Fruit fly (Drosophila melanogaster) whole organism, embryonic: ENCODE results near the gene JMJD5.

Experiments used
- Atf-2 ChIP-seq: fragments of 200-800 bp; sonication (Bioruptor generic); optimal IDR thresholded peaks from 2 replicates; lab custom pipeline; 2016; ENCODE audit warnings: missing biosample characterization, missing genetic modification characterization
- CG11696 ChIP-seq: fragments of 200-800 bp; sonication (Bioruptor generic); IDR thresholded peaks from 2 replicates; pipeline ENCODE4 v1.3.6; 2022; ENCODE audit warnings: missing biosample characterization, missing genetic modification characterization
- CG11723 ChIP-seq: fragments of 200-800 bp; sonication (Bioruptor generic); optimal IDR thresholded peaks from 2 replicates; lab custom pipeline; 2017; ENCODE audit warnings: missing biosample characterization, mild to moderate bottlenecking, missing genetic modification characterization
- CG17359 ChIP-seq: fragments of 200-800 bp; sonication (Bioruptor generic); optimal IDR thresholded peaks from 3 replicates; lab custom pipeline; 2018; ENCODE audit warnings: missing biosample characterization, mild to moderate bottlenecking, missing genetic modification characterization, moderate library complexity
- CG17361 ChIP-seq: fragments of 200-800 bp; sonication (Bioruptor generic); IDR thresholded peaks from 3 replicates; pipeline ENCODE4 v1.3.6; 2022; ENCODE audit warnings: missing biosample characterization, missing genetic modification characterization
- CG34224 ChIP-seq: fragments of 200-800 bp; sonication (Bioruptor generic); IDR thresholded peaks from 3 replicates; pipeline ENCODE4 v1.3.6; 2022; ENCODE audit warnings: missing biosample characterization, missing genetic modification characterization; ENCODE audit not compliant: partially characterized antibody
- CG4730 ChIP-seq: fragments of 200-800 bp; sonication (Bioruptor generic); IDR thresholded peaks from 2 replicates; pipeline ENCODE4 v1.3.6; 2022; ENCODE audit warnings: missing biosample characterization, missing genetic modification characterization
- Optix ChIP-seq: fragments of 200-800 bp; sonication (Bioruptor generic); IDR thresholded peaks from 3 replicates; pipeline ENCODE4 v1.3.6; 2022; ENCODE audit warnings: missing biosample characterization, missing genetic modification characterization
- chif ChIP-seq, 2 experiments: fragments of 200-800 bp; sonication (Bioruptor generic); optimal IDR thresholded peaks; 3 replicates each; lab custom pipeline; 2016; ENCODE audit warnings: missing biosample characterization in 2 of 2, missing genetic modification characterization in 2 of 2
- dimm ChIP-seq: fragments of 200-800 bp; sonication (Bioruptor generic); IDR thresholded peaks from 2 replicates; pipeline ENCODE4 v1.3.6; 2022; ENCODE audit warnings: missing biosample characterization, missing genetic modification characterization
- grn ChIP-seq: fragments of 200-800 bp; sonication (Bioruptor generic); optimal IDR thresholded peaks from 3 replicates; lab custom pipeline; 2017; ENCODE audit warnings: missing biosample characterization, missing genetic modification characterization
- psq ChIP-seq: fragments of 200-800 bp; sonication (Bioruptor generic); optimal IDR thresholded peaks from 2 replicates; lab custom pipeline; 2017; ENCODE audit warnings: missing biosample characterization, missing genetic modification characterization
- ssp ChIP-seq: fragments of 200-800 bp; sonication (Bioruptor generic); IDR thresholded peaks from 2 replicates; pipeline ENCODE4 v1.3.6; 2022; ENCODE audit warnings: missing biosample characterization, missing genetic modification characterization

JMJD5 gene

dm6 chr3L:791251-791991 lies 49.7 kb downstream of the JMJD5 start (continued):
- TF ChIP-seq CG11723 (GFP tag; lab: Kevin White, UChicago) (peak; percentile 54), psq (no peak), Atf-2 (GFP tag; lab: Kevin White, UChicago) (peak; percentile 16), CG17359 (tag; lab: Kevin White, UChicago) (peak; percentile 70), dimm (GFP tag; lab: Robert Waterston, UW) (no peak), ssp (GFP tag; lab: Robert Waterston, UW) (0 out of 2 replicates have a peak, but pooled peaks have one; percentile 19), grn (GFP tag; lab: Kevin White, UChicago) (no peak), Optix (GFP tag; lab: Robert Waterston, UW) (peak; percentile 57; the same call in 2 of the 3 replicates), CG17361 (peak; percentile 80), CG4730 (GFP tag; lab: Robert Waterston, UW) (no peak), CG34224 (GFP tag; lab: Robert Waterston, UW) (no peak), chif (GFP tag; optimal IDR thresholded peaks at IDR 0.05; lab: Kevin White, UChicago) (peak; percentile 30 to 33), CG11696 (GFP tag; lab: Robert Waterston, UW) (no peak)
